Worm (Caenorhabditis elegans): ENCODE data around the gene twk-21.

Gene twk-21

ce11 chrX:16260077-16260476, 39.6 kb upstream of the twk-21 start (continued):
- TF ChIP-seq daf-16 (GFP tag; optimal IDR thresholded peaks at IDR 0.05) (no peak), daf-16 (tag; optimal IDR thresholded peaks at IDR 0.05) (peak; percentile 53), php-3 (GFP tag; IDR thresholded peaks at IDR 0.05) (no peak), unc-130 (GFP tag; optimal IDR thresholded peaks at IDR 0.05) (no peak), ces-1 (GFP tag; optimal IDR thresholded peaks at IDR 0.05) (no peak), ama-1 (optimal IDR thresholded peaks at IDR 0.05) (no peak), tag-97 (GFP tag; IDR thresholded peaks at IDR 0.05) (no peak), mdl-1 (tag; optimal IDR thresholded peaks at IDR 0.05) (no peak), lin-38 (GFP tag; IDR thresholded peaks at IDR 0.05) (no peak)

ce11 chrX:16261993-16262392, 37.7 kb upstream of the twk-21 start, which contains the start of gene sgk-1:
sgk-1 (minus strand) TSS chrX:16262122.
- TF ChIP-seq daf-12 (tag; optimal IDR thresholded peaks at IDR 0.05), result no peak
- TF ChIP-seq hlh-11 (tag; optimal IDR thresholded peaks at IDR 0.05), result peak; percentile 44
- TF ChIP-seq hlh-30 (tag; optimal IDR thresholded peaks at IDR 0.05; ENCODE audit: insufficient read depth), result peak; percentile 27
- peak; percentile 57 for TF ChIP-seq pqm-1 (tag; optimal IDR thresholded peaks at IDR 0.05)
- TF ChIP-seq unc-62 (GFP tag; optimal IDR thresholded peaks at IDR 0.05 in 1 of 2), result peak in 1 of 2 experiments; percentile 6
- no peak for TF ChIP-seq unc-62 (tag; optimal IDR thresholded peaks at IDR 0.05)
- TF ChIP-seq dmd-6 (GFP tag; IDR thresholded peaks at IDR 0.05), result 0 out of 2 replicates have a peak, but pooled peaks have one; percentile 31
- TF ChIP-seq dve-1 (tag; optimal IDR thresholded peaks at IDR 0.05; ENCODE audit: insufficient read depth), result peak; percentile 40
- no peak for TF ChIP-seq arid-1 (GFP tag; conservative IDR thresholded peaks at IDR 0.05)

ce11 chrX:16263287-16263686, 36.4 kb upstream of the twk-21 start:
- TF ChIP-seq unc-62 (GFP tag; optimal IDR thresholded peaks at IDR 0.05 in 1 of 2) (peak in 1 of 2 experiments; percentile 98), unc-62 (tag; optimal IDR thresholded peaks at IDR 0.05) (no peak), ama-1 (optimal IDR thresholded peaks at IDR 0.05) (no peak), php-3 (GFP tag; IDR thresholded peaks at IDR 0.05) (no peak), ceh-44 (GFP tag; IDR thresholded peaks at IDR 0.05) (no peak), mxl-3 (GFP tag; optimal IDR thresholded peaks at IDR 0.05) (peak; percentile 2), nhr-28 (tag; optimal IDR thresholded peaks at IDR 0.05) (peak; percentile 30)

- TF ChIP-seq gei-8 (GFP tag; optimal IDR thresholded peaks at IDR 0.05), result no peak
- TF ChIP-seq mes-2 (tag; optimal IDR thresholded peaks at IDR 0.05; ENCODE audit: poor library complexity, severe bottlenecking), result no peak
- peak; percentile 40 for TF ChIP-seq mxl-3 (GFP tag; optimal IDR thresholded peaks at IDR 0.05)
- TF ChIP-seq set-16 (GFP tag; IDR thresholded peaks at IDR 0.05), result 0 out of 2 replicates have a peak, but pooled peaks have one; percentile 6
- TF ChIP-seq spr-3 (GFP tag; optimal IDR thresholded peaks at IDR 0.05), result no peak
- TF ChIP-seq pha-4 (GFP tag; IDR thresholded peaks at IDR 0.05), result no peak
- no peak for TF ChIP-seq pha-4 (tag; optimal IDR thresholded peaks at IDR 0.05)
- no peak for TF ChIP-seq hif-1 (tag; optimal IDR thresholded peaks at IDR 0.05)
- TF ChIP-seq hmg-1.1 (GFP tag; IDR thresholded peaks at IDR 0.05), result no peak
- peak in 1 of 2 experiments; percentile 12 for TF ChIP-seq unc-62 (GFP tag; optimal IDR thresholded peaks at IDR 0.05 in 1 of 2)
- TF ChIP-seq unc-62 (tag; optimal IDR thresholded peaks at IDR 0.05), result no peak
- no peak for TF ChIP-seq mxl-2 (GFP tag; conservative IDR thresholded peaks at IDR 0.05)
- no peak for TF ChIP-seq ceh-62 (tag; optimal IDR thresholded peaks at IDR 0.05)
- TF ChIP-seq egl-27 (tag; optimal IDR thresholded peaks at IDR 0.05), result no peak
- 0 out of 2 replicates have a peak, but pooled peaks have one; percentile 8 for TF ChIP-seq dmd-6 (GFP tag; IDR thresholded peaks at IDR 0.05)
Measured at ce11 chrX:16265636-16266384, 33.9 kb upstream of the twk-21 start, which contains the start of gene mua-6. mua-6 (minus strand) TSS chrX:16265686.
